Fruit fly (Drosophila melanogaster): Measurements from ENCODE around the gene mth.

Gene mth

dm6 chr3L:297240-297639 lies 49.5 kb downstream of the mth start:
- no peak for TF ChIP-seq run (tag; optimal IDR thresholded peaks at IDR 0.05)
- TF ChIP-seq Ets65A (GFP tag) = peak; percentile 28
- TF ChIP-seq Doc3 (GFP tag; IDR thresholded peaks at IDR 0.05; ENCODE audit: partially characterized antibody) = no peak
- TF ChIP-seq tio (GFP tag; optimal IDR thresholded peaks at IDR 0.05) = no peak
- peak; percentile 73 for TF ChIP-seq ac (GFP tag; optimal IDR thresholded peaks at IDR 0.05)
- no peak for TF ChIP-seq CG9215 (GFP tag; IDR thresholded peaks at IDR 0.05)
- TF ChIP-seq pho (GFP tag; optimal IDR thresholded peaks at IDR 0.05) = no peak
- TF ChIP-seq Sox102F (GFP tag; optimal IDR thresholded peaks at IDR 0.05) = no peak
- peak; percentile 85; the same call in 1 of the 3 replicates for TF ChIP-seq z (GFP tag; IDR thresholded peaks at IDR 0.05)
- TF ChIP-seq Vsx1 (GFP tag; optimal IDR thresholded peaks at IDR 0.05) = no peak
- no peak for TF ChIP-seq gce (GFP tag; IDR thresholded peaks at IDR 0.05)
- peak; percentile 85 for TF ChIP-seq pros (GFP tag; optimal IDR thresholded peaks at IDR 0.05)
- no peak for TF ChIP-seq CG11093 (GFP tag; IDR thresholded peaks at IDR 0.05)

- peak; percentile 62 for TF ChIP-seq phol (tag; optimal IDR thresholded peaks at IDR 0.05)
- TF ChIP-seq CG2678 (tag; optimal IDR thresholded peaks at IDR 0.05) = peak; percentile 47
- TF ChIP-seq vvl (GFP tag; IDR thresholded peaks at IDR 0.05) = peak; percentile 21; the same call in 1 of the 2 replicates
- peak; percentile 22 for TF ChIP-seq CG5245 (GFP tag; optimal IDR thresholded peaks at IDR 0.05)
- TF ChIP-seq Camta (GFP tag; optimal IDR thresholded peaks at IDR 0.05) = peak; percentile 6
- TF ChIP-seq gem (tag; optimal IDR thresholded peaks at IDR 0.05) = peak; percentile 66
- peak; percentile 40 for TF ChIP-seq CoRest (tag; optimal IDR thresholded peaks at IDR 0.05)
- TF ChIP-seq sc (optimal IDR thresholded peaks at IDR 0.05) = no peak
- TF ChIP-seq sc (GFP tag; optimal IDR thresholded peaks at IDR 0.05) = peak; percentile 29
- TF ChIP-seq dmrt99B (tag; optimal IDR thresholded peaks at IDR 0.05) = peak; percentile 21
- TF ChIP-seq CG12299 (tag; optimal IDR thresholded peaks at IDR 0.05) = no peak
- peak; percentile 28 for TF ChIP-seq CG13424 (tag; optimal IDR thresholded peaks at IDR 0.05)
- peak; percentile 43 for TF ChIP-seq CG12391 (tag; optimal IDR thresholded peaks at IDR 0.05)
- peak; percentile 18 for TF ChIP-seq ATbp (GFP tag; optimal IDR thresholded peaks at IDR 0.05)
- 0 out of 3 replicates have a peak, but pooled peaks have one; percentile 29 for TF ChIP-seq CG11093 (GFP tag; IDR thresholded peaks at IDR 0.05)
- no peak for TF ChIP-seq HmgD (GFP tag; optimal IDR thresholded peaks at IDR 0.05)
- TF ChIP-seq twi (tag; optimal IDR thresholded peaks at IDR 0.05) = peak; percentile 95
- TF ChIP-seq ewg (GFP tag; optimal IDR thresholded peaks at IDR 0.05) = peak; percentile 30
- TF ChIP-seq Chrac-16 (GFP tag; optimal IDR thresholded peaks at IDR 0.05) = peak; percentile 47
- TF ChIP-seq CG4820 (GFP tag; optimal IDR thresholded peaks at IDR 0.05) = peak; percentile 27
- TF ChIP-seq Oli (tag; optimal IDR thresholded peaks at IDR 0.05) = peak; percentile 39
- TF ChIP-seq CG11504 (tag; optimal IDR thresholded peaks at IDR 0.05) = peak; percentile 40
- no peak for TF ChIP-seq CG6175 (GFP tag; IDR thresholded peaks at IDR 0.05)
- peak in 1 of 3 experiments; percentile 71 for TF ChIP-seq lola (GFP tag; optimal IDR thresholded peaks at IDR 0.05)
- peak; percentile 37 for TF ChIP-seq CG33557 (GFP tag; optimal IDR thresholded peaks at IDR 0.05)
- peak; percentile 72 for TF ChIP-seq CG2712 (tag; optimal IDR thresholded peaks at IDR 0.05)
- TF ChIP-seq CG2875 (GFP tag; optimal IDR thresholded peaks at IDR 0.05) = peak; percentile 31
- TF ChIP-seq MESR4 (GFP tag; optimal IDR thresholded peaks at IDR 0.05) = no peak
- TF ChIP-seq jumu (GFP tag; optimal IDR thresholded peaks at IDR 0.05) = peak; percentile 22
- TF ChIP-seq CG18262 (tag; optimal IDR thresholded peaks at IDR 0.05) = peak; percentile 70
- TF ChIP-seq D (optimal IDR thresholded peaks at IDR 0.05) = no peak
- TF ChIP-seq D (GFP tag; optimal IDR thresholded peaks at IDR 0.05) = peak; percentile 62
- TF ChIP-seq CG17568 (GFP tag; optimal IDR thresholded peaks at IDR 0.05) = no peak
- TF ChIP-seq bsh (GFP tag; optimal IDR thresholded peaks at IDR 0.05) = peak in 1 of 2 experiments; percentile 70
- TF ChIP-seq row (GFP tag; IDR thresholded peaks at IDR 0.05) = peak; percentile 32; the same call in 2 of the 3 replicates
- TF ChIP-seq grau (tag; optimal IDR thresholded peaks at IDR 0.05) = peak; percentile 25
- peak; percentile 50 for TF ChIP-seq CG17829 (tag; optimal IDR thresholded peaks at IDR 0.05)
These were observed 51.8 kb downstream of the mth start for dm6 chr3L:294841-295408.
